Fruit fly (Drosophila melanogaster) whole organism, embryonic: ENCODE results near the gene CG2059.

ENCODE experiments used
- Bteb2 ChIP-seq: fragments of 200-800 bp; sonication (Bioruptor generic); optimal IDR thresholded peaks from 2 replicates; lab custom pipeline; 2016; ENCODE audit warnings: missing biosample characterization, missing genetic modification characterization
- CG10147 ChIP-seq: fragments of 200-800 bp; sonication (Bioruptor generic); optimal IDR thresholded peaks from 2 replicates; lab custom pipeline; 2019; ENCODE audit warnings: missing biosample characterization, mild to moderate bottlenecking, missing genetic modification characterization, moderate library complexity
- CG1024 ChIP-seq: fragments of 200-800 bp; sonication (Bioruptor generic); IDR thresholded peaks from 2 replicates; pipeline ENCODE4 v1.3.6; 2022; ENCODE audit warnings: missing biosample characterization, missing genetic modification characterization
- CG11247 ChIP-seq: fragments of 200-800 bp; sonication (Bioruptor generic); IDR thresholded peaks from 2 replicates; pipeline ENCODE4 v1.3.6; 2022; ENCODE audit warnings: missing biosample characterization, missing genetic modification characterization
- CG12236 ChIP-seq: fragments of 200-800 bp; sonication (Bioruptor generic); optimal IDR thresholded peaks from 2 replicates; lab custom pipeline; 2016; ENCODE audit warnings: missing biosample characterization, missing genetic modification characterization
- CG1233 ChIP-seq: fragments of 200-800 bp; sonication (Bioruptor generic); optimal IDR thresholded peaks from 4 replicates; lab custom pipeline; 2018; ENCODE audit warnings: missing biosample characterization, mild to moderate bottlenecking, missing genetic modification characterization
- CG14050 ChIP-seq: fragments of 200-800 bp; sonication (Bioruptor generic); IDR thresholded peaks from 3 replicates; pipeline ENCODE4 v1.3.6; 2022; ENCODE audit warnings: missing biosample characterization, missing genetic modification characterization
- CG14710 ChIP-seq: fragments of 200-800 bp; sonication (Bioruptor generic); optimal IDR thresholded peaks from 3 replicates; lab custom pipeline; 2019; ENCODE audit warnings: missing biosample characterization, mild to moderate bottlenecking, missing genetic modification characterization, moderate library complexity
- CG15269 ChIP-seq: fragments of 200-800 bp; sonication (Bioruptor generic); optimal IDR thresholded peaks from 2 replicates; lab custom pipeline; 2018; ENCODE audit warnings: missing biosample characterization, mild to moderate bottlenecking, missing genetic modification characterization, moderate library complexity
- CG1602 ChIP-seq: fragments of 200-800 bp; sonication (Bioruptor generic); optimal IDR thresholded peaks from 3 replicates; lab custom pipeline; 2016; ENCODE audit warnings: missing biosample characterization, missing genetic modification characterization
- CG16863 ChIP-seq: fragments of 200-800 bp; sonication (Bioruptor generic); optimal IDR thresholded peaks from 3 replicates; lab custom pipeline; 2016; ENCODE audit warnings: missing biosample characterization, missing genetic modification characterization
- CG17829 ChIP-seq: fragments of 200-800 bp; optimal IDR thresholded peaks from 2 replicates; lab custom pipeline; 2019; ENCODE audit warnings: missing biosample characterization, mild to moderate bottlenecking, missing genetic modification characterization, moderate library complexity
- CG18011 ChIP-seq: fragments of 200-800 bp; sonication (Bioruptor generic); optimal IDR thresholded peaks from 2 replicates; lab custom pipeline; 2017; ENCODE audit warnings: missing biosample characterization, missing genetic modification characterization, mild to moderate bottlenecking, moderate library complexity, missing genotype
- CG2120 ChIP-seq: fragments of 200-800 bp; sonication (Bioruptor generic); optimal IDR thresholded peaks from 3 replicates; lab custom pipeline; 2016; ENCODE audit warnings: missing biosample characterization, missing genetic modification characterization
- CG30403 ChIP-seq: fragments of 200-800 bp; sonication (Bioruptor generic); optimal IDR thresholded peaks from 3 replicates; lab custom pipeline; 2016; ENCODE audit warnings: missing biosample characterization, missing genetic modification characterization
- CG31224 ChIP-seq: fragments of 200-800 bp; sonication (Bioruptor generic); IDR thresholded peaks from 2 replicates; pipeline ENCODE4 v1.3.6; 2022; ENCODE audit warnings: missing biosample characterization, missing genetic modification characterization
- CG3281 ChIP-seq: fragments of 200-800 bp; sonication (Bioruptor generic); optimal IDR thresholded peaks from 3 replicates; lab custom pipeline; 2017; ENCODE audit warnings: missing biosample characterization, mild to moderate bottlenecking, missing genetic modification characterization
- CG3847 ChIP-seq: fragments of 200-800 bp; sonication (Bioruptor generic); IDR thresholded peaks from 2 replicates; pipeline ENCODE4 v1.3.6; 2022; ENCODE audit warnings: missing biosample characterization, missing genetic modification characterization
- CG4424 ChIP-seq: fragments of 200-800 bp; sonication (Bioruptor generic); optimal IDR thresholded peaks from 3 replicates; lab custom pipeline; 2016; ENCODE audit warnings: missing biosample characterization, missing genetic modification characterization
- CG4617 ChIP-seq: fragments of 200-800 bp; sonication (Bioruptor generic); optimal IDR thresholded peaks from 3 replicates; lab custom pipeline; 2016; ENCODE audit warnings: missing biosample characterization, missing genetic modification characterization, borderline replicate concordance
- CG5245 ChIP-seq: fragments of 200-800 bp; sonication (Bioruptor generic); optimal IDR thresholded peaks from 3 replicates; lab custom pipeline; 2016; ENCODE audit warnings: missing biosample characterization, missing genetic modification characterization
- CG5953 ChIP-seq: fragments of 200-800 bp; sonication (Bioruptor generic); IDR thresholded peaks from 2 replicates; pipeline ENCODE4 v1.3.6; 2022; ENCODE audit warnings: missing biosample characterization, missing genetic modification characterization
- CG8944 ChIP-seq: fragments of 200-800 bp; sonication (Bioruptor generic); optimal IDR thresholded peaks from 3 replicates; lab custom pipeline; 2016; ENCODE audit warnings: missing biosample characterization, missing genetic modification characterization
- D19A ChIP-seq: fragments of 200-800 bp; optimal IDR thresholded peaks from 3 replicates; lab custom pipeline; 2019; ENCODE audit warnings: missing biosample characterization, mild to moderate bottlenecking, missing genetic modification characterization, moderate library complexity
- Dll ChIP-seq: fragments of 200-800 bp; sonication (Bioruptor generic); IDR thresholded peaks from 4 replicates; pipeline ENCODE4 v1.3.6; 2022; ENCODE audit warnings: missing biosample characterization, missing genetic modification characterization; ENCODE audit not compliant: partially characterized antibody
- Fer2 ChIP-seq: fragments of 200-800 bp; sonication (Bioruptor generic); optimal IDR thresholded peaks from 2 replicates; lab custom pipeline; 2018; ENCODE audit warnings: missing biosample characterization, mild to moderate bottlenecking, missing genetic modification characterization, moderate library complexity
- HmgD ChIP-seq: fragments of 200-800 bp; sonication (Bioruptor generic); optimal IDR thresholded peaks from 3 replicates; lab custom pipeline; 2016; ENCODE audit warnings: missing biosample characterization, missing genetic modification characterization
- MESR4 ChIP-seq: fragments of 200-800 bp; sonication (Bioruptor generic); optimal IDR thresholded peaks from 2 replicates; lab custom pipeline; 2018; ENCODE audit warnings: missing biosample characterization, mild to moderate bottlenecking, missing genetic modification characterization, moderate library complexity
- Mad ChIP-seq: fragments of 200-800 bp; sonication (Bioruptor generic); optimal IDR thresholded peaks from 2 replicates; lab custom pipeline; 2016; ENCODE audit warnings: missing biosample characterization, missing genetic modification characterization
- Meics ChIP-seq: fragments of 200-800 bp; sonication (Bioruptor generic); optimal IDR thresholded peaks from 2 replicates; lab custom pipeline; 2017; ENCODE audit warnings: missing biosample characterization, mild to moderate bottlenecking, missing genetic modification characterization
- NC2β ChIP-seq: fragments of 200-800 bp; sonication (Bioruptor generic); optimal IDR thresholded peaks from 2 replicates; lab custom pipeline; 2016; ENCODE audit warnings: missing biosample characterization, missing genetic modification characterization
- Nf-YB ChIP-seq: fragments of 200-800 bp; sonication (Bioruptor generic); optimal IDR thresholded peaks from 3 replicates; lab custom pipeline; 2019; ENCODE audit warnings: missing biosample characterization, mild to moderate bottlenecking, missing genetic modification characterization, moderate library complexity
- PHDP ChIP-seq: fragments of 200-800 bp; sonication (Bioruptor generic); optimal IDR thresholded peaks from 3 replicates; lab custom pipeline; 2018; ENCODE audit warnings: missing biosample characterization, mild to moderate bottlenecking, missing genetic modification characterization, moderate library complexity
- ase ChIP-seq: fragments of 200-800 bp; sonication (Bioruptor generic); IDR thresholded peaks from 3 replicates; pipeline ENCODE4 v1.3.6; 2022; ENCODE audit warnings: missing biosample characterization, missing genetic modification characterization
- br ChIP-seq: fragments of >200 bp; optimal IDR thresholded peaks from 2 replicates; lab custom pipeline; 2017
- chif ChIP-seq, 2 experiments: fragments of 200-800 bp; sonication (Bioruptor generic); optimal IDR thresholded peaks; 3 replicates each; lab custom pipeline; 2016; ENCODE audit warnings: missing biosample characterization in 2 of 2, missing genetic modification characterization in 2 of 2
- dysf ChIP-seq: fragments of 200-800 bp; sonication (Bioruptor generic); IDR thresholded peaks from 3 replicates; pipeline ENCODE4 v1.3.6; 2022; ENCODE audit warnings: missing biosample characterization, missing genetic modification characterization
- gsb-n ChIP-seq: fragments of 200-800 bp; sonication (Bioruptor generic); optimal IDR thresholded peaks from 3 replicates; lab custom pipeline; 2018; ENCODE audit warnings: missing biosample characterization, mild to moderate bottlenecking, missing genetic modification characterization
- lilli ChIP-seq: fragments of 200-800 bp; sonication (Bioruptor generic); optimal IDR thresholded peaks from 3 replicates; lab custom pipeline; 2016; ENCODE audit warnings: missing biosample characterization, missing genetic modification characterization
- mld ChIP-seq: fragments of 200-800 bp; sonication (Bioruptor generic); IDR thresholded peaks from 3 replicates; pipeline ENCODE4 v1.3.6; 2022; ENCODE audit warnings: missing biosample characterization, missing genetic modification characterization; ENCODE audit not compliant: partially characterized antibody
- nau ChIP-seq: fragments of 200-800 bp; sonication (Bioruptor generic); optimal IDR thresholded peaks from 3 replicates; lab custom pipeline; 2017; ENCODE audit warnings: missing biosample characterization, mild to moderate bottlenecking, missing genetic modification characterization, missing genetic modification reagents
- nerfin-2 ChIP-seq: fragments of 200-800 bp; sonication (Bioruptor generic); IDR thresholded peaks from 2 replicates; pipeline ENCODE4 v1.3.6; 2022; ENCODE audit warnings: missing biosample characterization, missing genetic modification characterization; ENCODE audit not compliant: partially characterized antibody
- seq ChIP-seq: fragments of 200-800 bp; sonication (Bioruptor generic); IDR thresholded peaks from 2 replicates; pipeline ENCODE4 v1.3.6; 2022; ENCODE audit warnings: missing biosample characterization, missing genetic modification characterization
- sima ChIP-seq: fragments of 200-800 bp; sonication (Bioruptor generic); optimal IDR thresholded peaks from 2 replicates; lab custom pipeline; 2016; ENCODE audit warnings: missing biosample characterization, missing genetic modification characterization
- sisA ChIP-seq: fragments of 200-800 bp; sonication (Bioruptor generic); IDR thresholded peaks from 2 replicates; pipeline ENCODE4 v1.3.6; 2022; ENCODE audit warnings: missing biosample characterization, missing genetic modification characterization
- sob ChIP-seq: fragments of 200-800 bp; sonication (Bioruptor generic); IDR thresholded peaks from 2 replicates; pipeline ENCODE4 v1.3.6; 2022; ENCODE audit warnings: missing biosample characterization, missing genetic modification characterization
- trh ChIP-seq: fragments of 200-800 bp; sonication (Bioruptor generic); optimal IDR thresholded peaks from 2 replicates; lab custom pipeline; 2016; ENCODE audit warnings: missing biosample characterization, missing genetic modification characterization
- ttk ChIP-seq: fragments of 200-800 bp; sonication (Bioruptor generic); IDR thresholded peaks from 2 replicates; pipeline ENCODE4 v2.1.2; 2022; ENCODE audit warnings: missing biosample characterization, missing genetic modification characterization
- unc-4 ChIP-seq: fragments of 200-800 bp; sonication (Bioruptor generic); IDR thresholded peaks from 2 replicates; pipeline ENCODE4 v1.3.6; 2022; ENCODE audit warnings: missing biosample characterization, missing genetic modification characterization; ENCODE audit not compliant: partially characterized antibody
- zen ChIP-seq: fragments of 200-800 bp; sonication (Bioruptor generic); optimal IDR thresholded peaks from 3 replicates; lab custom pipeline; 2018; ENCODE audit warnings: missing biosample characterization, mild to moderate bottlenecking, missing genetic modification characterization, moderate library complexity

Gene CG2059

DNA sequence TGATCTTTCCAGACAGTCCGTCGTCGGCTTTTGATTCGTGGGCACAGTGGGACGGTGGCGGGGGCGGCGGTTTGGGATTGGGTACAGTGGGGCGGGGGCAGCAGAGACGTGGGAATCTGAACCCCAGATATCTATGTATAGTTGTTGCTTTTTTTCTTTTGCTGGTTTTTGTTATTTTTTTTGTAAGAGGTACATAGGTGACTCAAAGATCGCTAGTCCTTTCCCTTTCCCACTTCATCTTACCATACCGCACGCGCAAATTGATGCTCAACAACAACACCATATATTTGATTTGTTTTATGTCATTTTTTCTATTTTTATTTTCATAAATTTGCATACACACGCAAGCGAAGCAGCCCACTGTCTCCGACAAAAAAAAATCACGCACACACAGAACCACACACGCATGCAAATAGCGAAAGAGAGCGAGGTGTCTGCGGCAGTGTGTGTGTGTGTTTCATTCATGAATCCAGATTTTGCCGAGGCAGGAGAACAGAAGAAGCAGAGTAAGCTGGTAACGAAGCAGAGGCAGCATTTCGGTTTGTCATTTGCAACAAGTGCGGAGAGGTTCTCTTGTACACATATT is 19.7 kb downstream of the CG2059 start (continued):
- no peak for TF ChIP-seq lilli (GFP tag; lab: Kevin White, UChicago)
- peak; percentile 29 for TF ChIP-seq CG14710
- TF ChIP-seq Meics (GFP tag; lab: Kevin White, UChicago), result peak; percentile 47
- peak; percentile 16 for TF ChIP-seq CG8944
- TF ChIP-seq zen (tag; lab: Kevin White, UChicago), result peak; percentile 13
- peak; percentile 47 for TF ChIP-seq nau
- TF ChIP-seq gsb-n, result peak; percentile 8
- no peak for TF ChIP-seq Mad (GFP tag; lab: Kevin White, UChicago)
- no peak for TF ChIP-seq NC2β
- no peak for TF ChIP-seq HmgD (GFP tag; lab: Kevin White, UChicago)
- peak; percentile 43 for TF ChIP-seq CG16863 (GFP tag; lab: Kevin White, UChicago)
- TF ChIP-seq CG2120 (GFP tag; lab: Kevin White, UChicago), result peak; percentile 37
- peak; percentile 20 for TF ChIP-seq D19A (tag; lab: Kevin White, UChicago)
- 0 out of 2 replicates have a peak, but pooled peaks have one; percentile 27 for TF ChIP-seq CG3847
- TF ChIP-seq CG14050 (GFP tag; lab: Robert Waterston, UW), result peak; percentile 12; the same call in 1 of the 3 replicates
- 0 out of 2 replicates have a peak, but pooled peaks have one; percentile 12 for TF ChIP-seq CG31224 (GFP tag; lab: Robert Waterston, UW)
- TF ChIP-seq CG1233 (GFP tag; lab: Kevin White, UChicago), result peak; percentile 29
- no peak for TF ChIP-seq MESR4
- no peak for TF ChIP-seq sob (GFP tag; lab: Robert Waterston, UW)
- TF ChIP-seq Nf-YB (GFP tag; lab: Kevin White, UChicago), result peak; percentile 84
- peak; percentile 65; the same call in 2 of the 3 replicates for TF ChIP-seq dysf (GFP tag; lab: Robert Waterston, UW)
- TF ChIP-seq ase (GFP tag; lab: Robert Waterston, UW), result peak; percentile 53; the same call in 1 of the 3 replicates
- TF ChIP-seq Dll (GFP tag; lab: Robert Waterston, UW), result no peak
- no peak for TF ChIP-seq CG12236 (GFP tag; lab: Kevin White, UChicago)
- peak; percentile 12 for TF ChIP-seq CG10147 (GFP tag; lab: Kevin White, UChicago)
- no peak for TF ChIP-seq CG18011 (GFP tag; lab: Kevin White, UChicago)
- no peak for TF ChIP-seq Bteb2 (GFP tag; lab: Kevin White, UChicago)
- TF ChIP-seq CG4424 (GFP tag; lab: Kevin White, UChicago), result peak; percentile 61
- no peak for TF ChIP-seq mld (GFP tag; lab: Robert Waterston, UW)
- TF ChIP-seq nerfin-2 (GFP tag; lab: Robert Waterston, UW), result no peak
- TF ChIP-seq CG3281 (GFP tag; lab: Kevin White, UChicago), result peak; percentile 34
- TF ChIP-seq Fer2 (tag; lab: Kevin White, UChicago), result peak; percentile 7
- no peak for TF ChIP-seq sima (GFP tag; lab: Kevin White, UChicago)
- peak; percentile 58; the same call in 1 of the 2 replicates for TF ChIP-seq seq (GFP tag; lab: Robert Waterston, UW)
- peak; percentile 43 for TF ChIP-seq PHDP
- no peak for TF ChIP-seq unc-4
- no peak for TF ChIP-seq br (lab: Kevin White, UChicago)
- TF ChIP-seq sisA (GFP tag; lab: Robert Waterston, UW), result peak; percentile 40
- peak; percentile 22 to 56 for TF ChIP-seq chif (GFP tag; optimal IDR thresholded peaks at IDR 0.05; lab: Kevin White, UChicago)
- peak; percentile 38 for TF ChIP-seq CG1602 (GFP tag; lab: Kevin White, UChicago)
- TF ChIP-seq CG5953 (GFP tag; lab: Robert Waterston, UW), result no peak
- TF ChIP-seq CG17829 (tag; lab: Kevin White, UChicago), result peak; percentile 61
- no peak for TF ChIP-seq CG11247 (GFP tag; lab: Robert Waterston, UW)
- peak; percentile 19 for TF ChIP-seq CG5245 (GFP tag; lab: Kevin White, UChicago)
- peak; percentile 15; the same call in 1 of the 2 replicates for TF ChIP-seq ttk
- TF ChIP-seq CG30403 (GFP tag; lab: Kevin White, UChicago), result peak; percentile 68
- no peak for TF ChIP-seq CG4617 (GFP tag; lab: Kevin White, UChicago)
- TF ChIP-seq CG1024 (GFP tag; lab: Robert Waterston, UW), result no peak
- no peak for TF ChIP-seq trh (GFP tag; lab: Kevin White, UChicago)
- peak; percentile 49 for TF ChIP-seq CG15269 (tag; lab: Kevin White, UChicago)
